Worm (Caenorhabditis elegans): ENCODE results near the gene F11E6.8.

F11E6.8 gene

DNA sequence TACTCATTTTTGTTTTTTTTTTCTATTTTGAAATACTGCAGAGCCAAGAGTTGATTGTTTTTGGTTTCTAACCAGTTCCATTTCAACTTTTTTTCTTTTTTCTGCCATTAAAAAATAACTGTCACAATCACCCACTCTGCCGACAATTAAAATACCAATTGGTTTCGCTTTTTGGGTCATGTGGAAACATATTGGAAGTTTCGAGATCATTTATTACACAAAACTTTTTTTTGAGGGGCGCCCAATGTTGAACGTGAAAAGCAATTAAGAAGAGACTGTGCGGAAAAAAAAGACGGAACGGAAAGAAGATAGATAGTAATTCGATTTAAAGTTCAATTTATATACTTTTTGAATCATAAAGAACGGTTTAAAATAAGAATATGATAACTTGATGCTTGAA lies 23.7 kb upstream of the F11E6.8 start:
- TF ChIP-seq hlh-30 (tag; optimal IDR thresholded peaks at IDR 0.05; ENCODE audit: insufficient read depth) (no peak), hlh-15 (tag; optimal IDR thresholded peaks at IDR 0.05) (no peak), npax-4 (tag; optimal IDR thresholded peaks at IDR 0.05) (no peak), mec-3 (tag; optimal IDR thresholded peaks at IDR 0.05; ENCODE audit: borderline replicate concordance) (no peak)

DNA sequence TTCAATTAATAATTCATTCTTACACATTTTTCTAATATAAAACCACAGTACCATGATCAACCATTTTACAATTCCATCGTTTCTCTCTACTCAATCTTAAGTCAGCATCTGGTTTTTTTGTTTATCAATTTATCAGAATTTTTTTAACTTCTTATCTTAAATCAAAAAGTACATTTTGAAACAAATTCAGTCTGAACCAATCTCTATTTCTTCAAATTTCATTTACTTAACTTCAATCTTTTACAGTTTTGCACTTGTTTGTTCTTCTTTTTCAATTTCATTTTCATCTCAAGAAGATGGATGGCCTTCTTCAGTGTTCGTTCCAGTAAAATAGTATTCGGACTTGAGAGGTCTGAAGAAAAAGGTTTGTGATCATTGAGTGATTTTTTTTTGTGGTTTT lies 22.7 kb upstream of the F11E6.8 start, which contains the start of gene gba-3:
Gene gba-3, plus strand, starts transcription at position 301 of the 400 bp plus-strand sequence.
- no peak for TF ChIP-seq unc-42 (tag; optimal IDR thresholded peaks at IDR 0.05)
- TF ChIP-seq odd-2 (tag; optimal IDR thresholded peaks at IDR 0.05): no peak
- TF ChIP-seq dmd-4 (tag; optimal IDR thresholded peaks at IDR 0.05; ENCODE audit: borderline replicate concordance): no peak
- TF ChIP-seq eyg-1 (tag; optimal IDR thresholded peaks at IDR 0.05): no peak
- no peak for TF ChIP-seq pax-1 (tag; optimal IDR thresholded peaks at IDR 0.05)
- no peak for TF ChIP-seq ceh-34 (tag; optimal IDR thresholded peaks at IDR 0.05)
- TF ChIP-seq nhr-11 (tag; optimal IDR thresholded peaks at IDR 0.05): no peak
- no peak for TF ChIP-seq sox-2 (GFP tag; IDR thresholded peaks at IDR 0.05)
- TF ChIP-seq lin-11 (tag; optimal IDR thresholded peaks at IDR 0.05): no peak
- no peak for TF ChIP-seq tbx-7 (tag; optimal IDR thresholded peaks at IDR 0.05)
- TF ChIP-seq pha-2 (tag; optimal IDR thresholded peaks at IDR 0.05): no peak
- TF ChIP-seq npax-4 (tag; optimal IDR thresholded peaks at IDR 0.05): no peak
- no peak for TF ChIP-seq ztf-16 (tag; optimal IDR thresholded peaks at IDR 0.05)
- TF ChIP-seq unc-3 (GFP tag; conservative IDR thresholded peaks at IDR 0.05): no peak
- TF ChIP-seq unc-3 (tag; optimal IDR thresholded peaks at IDR 0.05): no peak
- no peak for TF ChIP-seq fax-1 (tag; optimal IDR thresholded peaks at IDR 0.05)
- no peak for TF ChIP-seq ceh-31 (tag; optimal IDR thresholded peaks at IDR 0.05)
- TF ChIP-seq ceh-9 (tag; optimal IDR thresholded peaks at IDR 0.05): no peak
- TF ChIP-seq sox-4 (tag; optimal IDR thresholded peaks at IDR 0.05): no peak
- no peak for TF ChIP-seq Y22D7AL.16 (tag; optimal IDR thresholded peaks at IDR 0.05)
- no peak for TF ChIP-seq ceh-30 (tag; optimal IDR thresholded peaks at IDR 0.05)

DNA sequence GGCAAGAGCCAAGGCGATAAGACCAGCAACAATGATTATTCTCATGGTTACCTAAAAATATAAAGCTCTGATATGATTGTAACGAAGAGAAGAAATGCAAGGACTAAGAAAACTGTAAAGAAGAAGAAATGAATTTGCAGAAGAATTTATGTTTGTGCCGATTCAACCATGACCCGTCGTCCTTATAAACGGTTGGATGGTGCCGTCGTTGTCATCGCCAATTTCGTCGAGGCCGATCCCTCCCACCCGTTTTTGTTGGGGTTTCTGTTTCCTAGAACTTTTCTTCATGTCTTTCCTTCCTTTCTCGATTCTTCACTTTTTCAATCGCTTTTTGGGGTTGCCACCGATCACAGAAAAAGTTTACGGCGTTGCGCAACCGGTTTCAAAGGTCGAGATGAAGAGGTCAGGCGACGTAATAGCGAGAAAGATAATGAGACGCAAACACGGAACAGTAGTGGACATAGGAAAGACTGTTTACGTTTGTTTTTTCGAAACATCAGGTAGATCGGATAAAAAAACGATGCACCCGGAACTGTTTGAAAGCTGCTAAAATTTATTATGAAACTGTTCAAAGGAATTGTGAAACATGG lies 21.6 kb upstream of the F11E6.8 start, which contains the start of gene epic-1:
Gene epic-1, minus strand, starts transcription at position 51 of the 590 bp plus-strand sequence.
- TF ChIP-seq syd-9 (tag; optimal IDR thresholded peaks at IDR 0.05) (no peak), pqm-1 (tag; optimal IDR thresholded peaks at IDR 0.05) (no peak), pag-3 (tag; optimal IDR thresholded peaks at IDR 0.05; ENCODE audit: borderline replicate concordance) (no peak), elt-2 (tag; optimal IDR thresholded peaks at IDR 0.05) (no peak), ceh-18 (tag; optimal IDR thresholded peaks at IDR 0.05) (no peak), ref-2 (tag; optimal IDR thresholded peaks at IDR 0.05) (no peak), ztf-16 (tag; optimal IDR thresholded peaks at IDR 0.05) (no peak), ceh-6 (GFP tag; optimal IDR thresholded peaks at IDR 0.05) (no peak), ceh-34 (tag; optimal IDR thresholded peaks at IDR 0.05) (no peak), madf-2 (tag; optimal IDR thresholded peaks at IDR 0.05) (no peak), pat-9 (tag; optimal IDR thresholded peaks at IDR 0.05) (no peak), fax-1 (tag; optimal IDR thresholded peaks at IDR 0.05) (no peak), nhr-232 (tag; optimal IDR thresholded peaks at IDR 0.05) (no peak), sox-2 (GFP tag; IDR thresholded peaks at IDR 0.05) (no peak), ceh-45 (GFP tag; IDR thresholded peaks at IDR 0.05) (no peak), lin-11 (tag; optimal IDR thresholded peaks at IDR 0.05) (no peak), hlh-13 (GFP tag; optimal IDR thresholded peaks at IDR 0.05) (no peak)

DNA sequence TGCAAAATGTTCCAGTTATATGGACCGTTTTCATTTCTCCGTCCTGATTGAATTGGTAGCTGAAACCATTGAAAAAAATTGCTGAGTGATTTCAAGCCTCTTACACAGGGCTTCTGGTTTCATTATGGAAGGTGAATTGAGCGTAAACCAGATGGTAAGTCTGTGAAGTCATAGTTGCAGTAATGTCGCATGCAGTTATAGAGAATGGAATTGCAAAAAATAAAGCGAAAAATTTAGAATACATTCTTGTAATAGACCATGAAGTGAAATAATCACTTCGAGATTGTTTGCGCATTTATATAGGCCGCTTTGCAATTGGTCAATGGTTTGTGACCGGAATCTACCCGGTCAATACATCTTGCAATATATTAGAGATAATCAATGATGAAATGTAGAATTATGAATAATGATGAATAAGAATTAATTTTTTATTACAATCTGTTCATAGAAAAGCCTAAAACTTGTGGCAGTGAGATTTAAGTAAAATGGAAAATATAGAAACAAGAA lies 19.8 kb upstream of the F11E6.8 start, which contains the start of gene F11E6.4:
Gene F11E6.4, minus strand, starts transcription at position 259 of the 507 bp plus-strand sequence.
- TF ChIP-seq pros-1 (tag; optimal IDR thresholded peaks at IDR 0.05) (no peak), nfya-1 (tag; optimal IDR thresholded peaks at IDR 0.05) (no peak), ama-1 (optimal IDR thresholded peaks at IDR 0.05) (no peak), C38D4.7 (GFP tag; optimal IDR thresholded peaks at IDR 0.05) (no peak), rnt-1 (tag; optimal IDR thresholded peaks at IDR 0.05) (no peak), npax-4 (tag; optimal IDR thresholded peaks at IDR 0.05) (no peak), ahr-1 (tag; optimal IDR thresholded peaks at IDR 0.05) (no peak), ceh-34 (tag; optimal IDR thresholded peaks at IDR 0.05) (no peak), mec-3 (tag; optimal IDR thresholded peaks at IDR 0.05; ENCODE audit: borderline replicate concordance) (no peak), ceh-30 (tag; optimal IDR thresholded peaks at IDR 0.05) (no peak), sox-2 (GFP tag; IDR thresholded peaks at IDR 0.05) (no peak), F13H6.1 (tag; optimal IDR thresholded peaks at IDR 0.05) (no peak), ceh-45 (GFP tag; IDR thresholded peaks at IDR 0.05) (no peak), unc-55 (GFP tag; optimal IDR thresholded peaks at IDR 0.05) (no peak), ceh-2 (tag; optimal IDR thresholded peaks at IDR 0.05) (no peak), ceh-24 (tag; optimal IDR thresholded peaks at IDR 0.05) (no peak), elt-4 (tag; optimal IDR thresholded peaks at IDR 0.05) (no peak), gmeb-2 (tag; optimal IDR thresholded peaks at IDR 0.05) (no peak), pha-2 (tag; optimal IDR thresholded peaks at IDR 0.05) (no peak)

Data from whole organism, late embryonic.